Worm (Caenorhabditis elegans): Measurements from ENCODE around the gene mltn-12.
"Not testable (repeated sequence)": the region's sequence is repeated elsewhere in the genome, so short reads cannot be mapped to it uniquely, and the experiment has no call there.

mltn-12 gene

DNA sequence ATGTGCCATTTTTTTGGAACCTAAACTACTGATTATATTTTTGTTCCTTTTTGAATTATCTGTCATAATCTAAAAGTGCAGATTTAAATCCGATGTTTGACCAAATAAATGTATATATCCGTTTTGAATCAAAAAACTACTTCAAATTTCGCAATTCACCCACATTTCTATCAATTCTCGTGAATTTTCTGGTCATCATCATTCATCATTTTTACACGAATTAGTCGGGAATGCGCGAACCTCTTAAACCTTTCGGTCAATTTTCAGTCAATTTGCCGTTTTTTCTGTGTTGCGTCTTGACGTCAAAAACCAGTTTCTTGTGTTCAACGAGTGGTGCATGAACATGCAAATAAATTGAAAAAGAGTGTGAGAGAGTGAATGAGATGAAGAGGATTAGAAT lies 38.8 kb upstream of the mltn-12 start:
- TF ChIP-seq T20F7.1 (GFP tag; optimal IDR thresholded peaks at IDR 0.05): no peak
- peak in 1 of 2 experiments; percentile 36 for TF ChIP-seq mdl-1 (tag; optimal IDR thresholded peaks at IDR 0.05)

DNA sequence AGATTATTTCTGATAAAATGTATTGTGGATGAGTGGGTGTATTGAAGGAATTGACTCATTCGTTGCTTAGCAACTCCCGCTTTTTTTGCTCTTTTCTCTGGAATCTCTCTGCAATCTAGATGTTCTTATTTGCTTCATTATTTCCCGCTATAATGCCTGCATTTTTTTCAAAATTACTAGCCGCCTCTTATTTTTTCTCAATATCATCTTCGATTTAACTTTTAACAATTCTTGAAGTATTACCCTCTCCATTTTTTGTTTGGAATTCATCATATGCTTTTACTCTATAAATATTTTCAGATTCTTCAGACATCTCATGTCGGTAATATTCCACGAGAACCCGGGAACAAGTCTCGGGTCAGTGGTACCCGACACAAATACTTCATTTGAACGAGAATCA lies 36.7 kb upstream of the mltn-12 start, which contains the start of gene tpra-1:
TSS of gene tpra-1 (plus strand) at position 301 of the 400 bp plus-strand sequence.
- TF ChIP-seq madf-9 (GFP tag; conservative IDR thresholded peaks at IDR 0.05) (no peak), ceh-44 (GFP tag; IDR thresholded peaks at IDR 0.05) (no peak), unc-62 (GFP tag; optimal IDR thresholded peaks at IDR 0.05 in 1 of 2) (peak in 1 of 2 experiments; percentile 38), unc-62 (tag; optimal IDR thresholded peaks at IDR 0.05) (no peak), tra-1 (GFP tag; IDR thresholded peaks at IDR 0.05) (no peak), lin-38 (GFP tag; IDR thresholded peaks at IDR 0.05) (no peak)

DNA sequence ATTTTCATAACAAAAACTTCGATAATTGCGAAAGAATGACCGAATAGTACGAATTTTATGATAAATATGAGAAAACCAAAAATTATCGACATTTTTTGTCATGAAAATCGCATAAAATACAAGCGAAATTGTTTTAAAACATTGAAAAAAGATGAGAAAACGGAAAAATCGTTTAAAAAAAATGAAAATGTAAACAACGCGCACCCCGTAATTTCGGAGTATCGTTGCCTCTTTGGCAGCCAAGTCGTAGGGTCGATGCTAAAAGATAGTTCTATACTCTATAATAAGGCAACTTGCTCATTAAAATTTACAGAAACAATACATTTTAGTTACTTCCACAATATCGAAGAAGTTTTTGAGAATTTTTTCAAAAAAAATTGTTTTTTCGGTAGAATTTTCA lies 31.8 kb upstream of the mltn-12 start:
- peak; percentile 55 for TF ChIP-seq T20F7.1 (GFP tag; optimal IDR thresholded peaks at IDR 0.05)

DNA sequence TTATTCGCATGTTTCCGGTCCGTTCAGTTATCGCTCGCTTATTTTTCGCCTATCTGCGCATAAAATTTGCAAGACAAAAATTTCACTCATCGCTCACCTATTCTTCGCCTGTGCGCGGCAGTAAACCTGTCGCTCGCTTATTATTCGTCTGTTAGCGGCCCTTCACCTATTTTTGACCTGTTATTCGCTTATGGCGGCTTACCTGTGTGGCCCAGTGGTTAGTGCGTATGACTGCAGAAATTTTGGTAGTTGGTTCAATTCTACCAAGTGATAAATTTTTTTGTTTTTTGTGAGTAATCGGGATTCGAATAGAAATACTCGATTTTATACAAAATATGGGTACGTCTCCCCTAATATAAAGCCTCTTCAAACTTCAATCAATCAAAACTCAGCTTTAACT lies 28.8 kb upstream of the mltn-12 start:
- TF ChIP-seq snpc-1.2 (GFP tag; IDR thresholded peaks at IDR 0.05) (peak; percentile 81), lin-38 (GFP tag; IDR thresholded peaks at IDR 0.05) (peak; percentile 65; the same call in 1 of the 2 replicates), madf-5 (GFP tag; IDR thresholded peaks at IDR 0.05) (0 out of 4 replicates have a peak, but pooled peaks of 1 of the 2 experiments have one; percentile 62), Y105C5A.15 (GFP tag; IDR thresholded peaks at IDR 0.05) (peak; percentile 67; the same call in 1 of the 2 replicates), tra-1 (GFP tag; IDR thresholded peaks at IDR 0.05) (peak; percentile 49; the same call in 1 of the 2 replicates), vab-7 (GFP tag; IDR thresholded peaks at IDR 0.05) (peak; percentile 50; the same call in 1 of the 2 replicates), arid-1 (GFP tag; conservative IDR thresholded peaks at IDR 0.05) (0 out of 2 replicates have a peak, but pooled peaks have one; percentile 23), pha-4 (GFP tag; IDR thresholded peaks at IDR 0.05) (peak; percentile 41; the same call in 1 of the 2 replicates), php-3 (GFP tag; IDR thresholded peaks at IDR 0.05) (0 out of 2 replicates have a peak, but pooled peaks have one; percentile 28), Y48G9A.11 (GFP tag; IDR thresholded peaks at IDR 0.05) (peak; percentile 58; the same call in 1 of the 2 replicates), lim-7 (GFP tag; IDR thresholded peaks at IDR 0.05) (peak; percentile 94), D1046.2 (GFP tag; IDR thresholded peaks at IDR 0.05) (peak; percentile 68; the same call in 1 of the 2 replicates), dmd-8 (GFP tag; IDR thresholded peaks at IDR 0.05) (0 out of 2 replicates have a peak, but pooled peaks have one; percentile 64), nhr-41 (GFP tag; IDR thresholded peaks at IDR 0.05) (peak; percentile 62)
- TF ChIP-seq pha-4 (tag; optimal IDR thresholded peaks at IDR 0.05): not testable (repeated sequence)

DNA sequence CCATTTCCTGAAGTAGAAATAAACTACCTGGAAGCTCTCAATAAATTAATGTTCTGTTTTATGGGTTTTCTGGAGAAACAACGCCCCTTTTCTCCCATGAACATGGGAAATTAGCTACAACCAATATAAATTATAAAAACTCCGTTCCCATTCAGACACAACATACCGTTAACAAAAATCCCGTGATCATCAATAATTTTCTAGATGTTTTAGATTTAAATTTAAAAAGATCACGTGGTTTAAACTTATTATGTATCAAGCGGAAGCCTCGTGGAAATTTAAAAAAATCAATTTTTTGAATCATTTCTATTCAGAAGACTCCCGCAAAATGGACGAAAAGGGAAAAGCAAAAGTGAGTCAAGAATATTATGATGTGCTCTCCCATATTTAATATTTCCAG lies 27.0 kb upstream of the mltn-12 start, which contains the start of gene C53B4.2:
TSS of gene C53B4.2 (plus strand) at position 301 of the 400 bp plus-strand sequence.
- TF ChIP-seq fos-1 (tag; optimal IDR thresholded peaks at IDR 0.05) (no peak), nhr-28 (tag; optimal IDR thresholded peaks at IDR 0.05) (no peak)

DNA sequence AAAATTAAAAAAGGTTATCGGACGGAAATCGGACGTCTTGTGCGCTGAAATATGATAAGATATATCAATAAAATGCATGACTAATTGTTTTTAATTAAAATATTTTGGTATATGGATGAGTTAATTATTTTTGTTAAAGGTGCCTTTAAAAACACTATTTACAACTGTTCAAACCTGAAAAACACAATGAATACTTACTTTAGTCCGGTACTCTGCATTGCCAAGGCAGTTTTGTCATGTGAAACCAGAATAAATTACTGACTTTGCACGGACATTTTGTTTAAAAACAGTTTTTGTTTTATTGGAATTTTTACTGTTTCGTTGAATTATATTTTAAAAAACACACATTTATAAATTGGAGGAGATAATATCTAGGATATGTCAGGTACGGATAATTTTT lies 24.9 kb upstream of the mltn-12 start, which contains the start of gene suex-2:
TSS of gene suex-2 (plus strand) at position 301 of the 400 bp plus-strand sequence.
- TF ChIP-seq aha-1 (tag) (peak; percentile 8), lir-3 (tag; optimal IDR thresholded peaks at IDR 0.05) (no peak)

DNA sequence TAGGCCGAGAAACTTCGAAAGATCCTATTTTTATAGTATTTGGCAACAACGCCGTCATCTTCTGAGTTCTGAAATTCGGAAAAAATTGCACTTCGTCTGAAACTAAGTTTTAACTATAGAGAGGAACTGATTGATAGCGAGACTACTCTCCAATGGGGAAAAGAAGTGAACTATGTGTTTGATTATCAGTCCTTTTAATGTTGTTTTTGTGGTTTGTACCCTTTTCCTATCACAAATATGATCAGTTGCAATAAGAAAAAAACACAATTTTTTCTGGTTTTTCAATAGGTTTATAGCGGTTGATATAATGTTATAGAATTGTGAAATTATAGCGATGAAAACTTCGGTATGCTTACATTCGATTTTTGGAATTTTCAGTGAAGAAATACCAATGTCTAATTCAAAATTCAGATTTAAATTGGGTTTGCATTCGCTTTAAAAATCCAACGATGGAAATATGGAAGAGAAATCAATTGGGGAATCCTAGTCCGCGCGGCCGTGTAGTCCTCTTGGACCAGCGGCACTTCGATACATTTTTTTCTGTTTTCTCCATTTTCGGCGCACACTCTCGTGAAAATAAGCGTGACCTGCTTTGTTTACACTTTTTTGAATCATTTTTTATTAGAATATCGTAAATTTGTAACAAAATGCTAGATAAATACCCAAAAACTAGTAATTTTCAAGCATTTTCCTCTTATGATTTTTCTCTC lies 19.5 kb upstream of the mltn-12 start, which contains the start of gene C53B4.3:
TSS of gene C53B4.3 (minus strand) at position 464 of the 710 bp plus-strand sequence.
- peak in 1 of 2 experiments; percentile 77 for TF ChIP-seq hif-1 (tag; optimal IDR thresholded peaks at IDR 0.05)
- no peak for TF ChIP-seq unc-62 (GFP tag; optimal IDR thresholded peaks at IDR 0.05 in 1 of 2)
- TF ChIP-seq unc-62 (tag; optimal IDR thresholded peaks at IDR 0.05): no peak
- peak; percentile 56 for TF ChIP-seq T20F7.1 (GFP tag; optimal IDR thresholded peaks at IDR 0.05)
- peak in 1 of 2 experiments; percentile 32 for TF ChIP-seq mdl-1 (tag; optimal IDR thresholded peaks at IDR 0.05)
- no peak for TF ChIP-seq lin-1 (GFP tag; IDR thresholded peaks at IDR 0.05)
- TF ChIP-seq hlh-30 (tag; optimal IDR thresholded peaks at IDR 0.05; ENCODE audit: insufficient read depth): peak; percentile 68
- TF ChIP-seq ceh-82 (tag; optimal IDR thresholded peaks at IDR 0.05): no peak
- TF ChIP-seq dve-1 (tag; optimal IDR thresholded peaks at IDR 0.05; ENCODE audit: insufficient read depth): peak; percentile 23
- TF ChIP-seq madf-5 (GFP tag; IDR thresholded peaks at IDR 0.05): no peak
- TF ChIP-seq ztf-7 (tag; optimal IDR thresholded peaks at IDR 0.05): peak; percentile 29
- peak; percentile 59 for TF ChIP-seq rbr-2 (tag; optimal IDR thresholded peaks at IDR 0.05)
- TF ChIP-seq hlh-11 (tag; optimal IDR thresholded peaks at IDR 0.05): peak; percentile 44
- TF ChIP-seq nhr-10 (tag; optimal IDR thresholded peaks at IDR 0.05): no peak
- peak; percentile 49 for TF ChIP-seq mep-1 (tag; optimal IDR thresholded peaks at IDR 0.05)
- peak; percentile 40 for TF ChIP-seq nhr-102 (tag; optimal IDR thresholded peaks at IDR 0.05)
- peak; percentile 90 for TF ChIP-seq ZK337.2 (GFP tag; IDR thresholded peaks at IDR 0.05)
- TF ChIP-seq snpc-1.2 (GFP tag; IDR thresholded peaks at IDR 0.05): peak; percentile 31; the same call in 1 of the 2 replicates

Data from whole organism, L4 larva.